Worm (Caenorhabditis elegans): ENCODE measurements around the gene zyg-12.
A peak's percentile ranks its signal among the peaks of the same experiment; 100 is the strongest.

Gene zyg-12

ce11 chrII:4993530-4994192, 44.0 kb downstream of the zyg-12 start, which contains the start of the genes eif-1 and vps-24 (continued):
- TF ChIP-seq tlf-1 (GFP tag; optimal IDR thresholded peaks at IDR 0.05) (no peak), attf-5 (GFP tag; optimal IDR thresholded peaks at IDR 0.05) (peak; percentile 75), mes-4 (tag; optimal IDR thresholded peaks at IDR 0.05) (no peak), hlh-26 (GFP tag; conservative IDR thresholded peaks at IDR 0.05) (no peak), atf-7 (tag; optimal IDR thresholded peaks at IDR 0.05) (no peak), dpl-1 (GFP tag; optimal IDR thresholded peaks at IDR 0.05) (peak; percentile 30), rpc-1 (optimal IDR thresholded peaks at IDR 0.05) (no peak), rpc-1 (tag; optimal IDR thresholded peaks at IDR 0.05) (no peak), ztf-25 (GFP tag; IDR thresholded peaks at IDR 0.05) (no peak), ztf-3 (GFP tag; optimal IDR thresholded peaks at IDR 0.05) (no peak), madf-6 (GFP tag; IDR thresholded peaks at IDR 0.05) (peak; percentile 51), let-607 (tag; optimal IDR thresholded peaks at IDR 0.05) (no peak), lin-40 (tag; optimal IDR thresholded peaks at IDR 0.05) (no peak), efl-1 (GFP tag; optimal IDR thresholded peaks at IDR 0.05) (no peak), ccch-3 (GFP tag; optimal IDR thresholded peaks at IDR 0.05) (no peak), ceh-58 (GFP tag; IDR thresholded peaks at IDR 0.05) (no peak), egl-44 (GFP tag; IDR thresholded peaks at IDR 0.05) (no peak), madf-3 (GFP tag; IDR thresholded peaks at IDR 0.05) (no peak), F57C9.4 (tag; optimal IDR thresholded peaks at IDR 0.05) (no peak), zim-3 (tag; optimal IDR thresholded peaks at IDR 0.05) (no peak), F33H1.4 (GFP tag; IDR thresholded peaks at IDR 0.05) (no peak), D2030.7 (GFP tag; IDR thresholded peaks at IDR 0.05) (no peak), ZK185.1 (tag; optimal IDR thresholded peaks at IDR 0.05; ENCODE audit: poor library complexity, severe bottlenecking) (no peak), die-1 (tag; optimal IDR thresholded peaks at IDR 0.05) (no peak), F10E7.11 (tag; optimal IDR thresholded peaks at IDR 0.05) (no peak), lin-26 (GFP tag; IDR thresholded peaks at IDR 0.05) (no peak), ceh-91 (GFP tag; IDR thresholded peaks at IDR 0.05) (no peak), snpc-3.4 (tag; optimal IDR thresholded peaks at IDR 0.05) (peak; percentile 17), ztf-26 (tag; optimal IDR thresholded peaks at IDR 0.05) (no peak), pbrm-1 (GFP tag; IDR thresholded peaks at IDR 0.05) (no peak; the same call in 1 of the 2 replicates), sdz-38 (tag; optimal IDR thresholded peaks at IDR 0.05) (no peak), rec-8 (tag; optimal IDR thresholded peaks at IDR 0.05) (no peak), tbx-9 (tag; optimal IDR thresholded peaks at IDR 0.05; ENCODE audit: borderline replicate concordance) (no peak), let-526 (GFP tag; IDR thresholded peaks at IDR 0.05) (no peak), hmg-20 (GFP tag; IDR thresholded peaks at IDR 0.05) (no peak), nfya-2 (GFP tag; IDR thresholded peaks at IDR 0.05) (no peak), ekl-4 (GFP tag; IDR thresholded peaks at IDR 0.05) (no peak), dox-1 (GFP tag; IDR thresholded peaks at IDR 0.05) (peak; percentile 80), ztf-6 (GFP tag; IDR thresholded peaks at IDR 0.05) (no peak; the same call in 1 of the 2 replicates), mcd-1 (GFP tag; IDR thresholded peaks at IDR 0.05) (peak; percentile 42; the same call in 1 of the 2 replicates), hmg-1.2 (GFP tag; IDR thresholded peaks at IDR 0.05) (no peak), C06A6.2 (GFP tag; conservative IDR thresholded peaks at IDR 0.05) (no peak), cebp-2 (GFP tag; IDR thresholded peaks at IDR 0.05) (no peak), fkh-3 (tag; optimal IDR thresholded peaks at IDR 0.05) (no peak), ztf-18 (tag; optimal IDR thresholded peaks at IDR 0.05) (no peak), C17E4.6 (GFP tag; IDR thresholded peaks at IDR 0.05) (no peak), K12H6.12 (tag; optimal IDR thresholded peaks at IDR 0.05) (no peak), lin-35 (GFP tag; optimal IDR thresholded peaks at IDR 0.05) (no peak), ceh-79 (tag; optimal IDR thresholded peaks at IDR 0.05) (no peak)
